Fruit fly (Drosophila melanogaster): ENCODE results near the gene PIG-B.

dm6 chr3L:3851048-3851447 lies 40.0 kb downstream of the PIG-B start:
- no peak for TF ChIP-seq CG8478 (optimal IDR thresholded peaks at IDR 0.05)
- TF ChIP-seq CTCF (optimal IDR thresholded peaks at IDR 0.05), result no peak
